Worm (Caenorhabditis elegans) whole organism, L1 larva: ENCODE measurements around the gene ttm-2.

Experiments used
- C16A3.4 ChIP-seq: fragments of 150-350 bp; optimal IDR thresholded peaks from 2 replicates; lab custom pipeline; 2014; ENCODE audit warnings: missing biosample characterization, missing genetic modification characterization
- C34B4.2 ChIP-seq: sonication (generic microtip); optimal IDR thresholded peaks from 2 replicates; lab custom pipeline; 2017; ENCODE audit warnings: mild to moderate bottlenecking, missing genetic modification characterization, missing compliant biosample characterization
- F16B12.6 ChIP-seq: fragments of 150-350 bp; optimal IDR thresholded peaks from 2 replicates; lab custom pipeline; 2014; ENCODE audit warnings: missing biosample characterization, missing genetic modification characterization
- Y116A8C.19 ChIP-seq: sonication (generic microtip); optimal IDR thresholded peaks from 2 replicates; lab custom pipeline; 2016; ENCODE audit warnings: missing compliant biosample characterization, missing genetic modification characterization, borderline replicate concordance
- aha-1 ChIP-seq: fragments of 150-350 bp; optimal IDR thresholded peaks from 2 replicates; lab custom pipeline; 2014; ENCODE audit warnings: missing biosample characterization, missing genetic modification characterization
- alr-1 ChIP-seq: fragments of 200-800 bp; sonication (Bioruptor generic); optimal IDR thresholded peaks from 2 replicates; lab custom pipeline; 2018; ENCODE audit warnings: borderline replicate concordance, mild to moderate bottlenecking, missing genetic modification characterization, missing compliant biosample characterization
- aly-2 ChIP-seq: fragments of 150-350 bp; optimal IDR thresholded peaks from 2 replicates; lab custom pipeline; 2014; ENCODE audit warnings: missing biosample characterization, missing genetic modification characterization
- ceh-82 ChIP-seq, 3 experiments: fragments of 150-350 bp in 1 of 3; sonication (generic microtip) in 2 of 3; optimal IDR thresholded peaks; 2 replicates each; lab custom pipeline; 2014 to 2017; ENCODE audit warnings: missing biosample characterization in 3 of 3, missing genetic modification characterization in 3 of 3
- ceh-88 ChIP-seq: fragments of 200-800 bp; sonication (Bioruptor generic); IDR thresholded peaks from 2 replicates; pipeline ENCODE4 v1.3.6; 2022; ENCODE audit warnings: missing genetic modification characterization, missing compliant biosample characterization
- ceh-90 ChIP-seq: sonication (generic microtip); optimal IDR thresholded peaks from 2 replicates; lab custom pipeline; 2016; ENCODE audit warnings: missing genetic modification characterization, missing compliant biosample characterization
- egl-27 ChIP-seq, 2 experiments: fragments of 150-350 bp in 1 of 2; sonication (generic microtip); optimal IDR thresholded peaks; 3 replicates each; lab custom pipeline; 2017 to 2018; ENCODE audit warnings: missing biosample characterization in 2 of 2, missing genetic modification characterization in 2 of 2, missing genetic modification reagents in 2 of 2
- elt-2 ChIP-seq: sonication (generic microtip); optimal IDR thresholded peaks from 2 replicates; lab custom pipeline; 2016; ENCODE audit warnings: missing genetic modification characterization, mild to moderate bottlenecking, inconsistent platforms, missing compliant biosample characterization, missing genetic modification reagents
- elt-3 ChIP-seq, 6 experiments: fragments of 150-350 bp in 1 of 6; sonication (generic microtip); optimal IDR thresholded peaks; 2 replicates each; lab custom pipeline; 2017 to 2018; ENCODE audit warnings: missing biosample characterization in 6 of 6, missing genetic modification characterization in 6 of 6, inconsistent platforms in 1 of 6
- fkh-4 ChIP-seq: sonication (generic microtip); optimal IDR thresholded peaks from 2 replicates; lab custom pipeline; 2016; ENCODE audit warnings: missing compliant biosample characterization, missing genetic modification characterization, borderline replicate concordance
- grh-1 ChIP-seq: fragments of 200-800 bp; sonication (Bioruptor generic); IDR thresholded peaks from 2 replicates; pipeline ENCODE4 v1.3.6; 2022; ENCODE audit warnings: missing genetic modification reagents, missing genetic modification characterization, missing compliant biosample characterization
- hlh-17 ChIP-seq: fragments of 200-800 bp; sonication (Bioruptor generic); optimal IDR thresholded peaks from 2 replicates; lab custom pipeline; 2018; ENCODE audit warnings: missing genetic modification characterization, mild to moderate bottlenecking, missing compliant biosample characterization, moderate library complexity, borderline replicate concordance
- hpl-2 ChIP-seq: fragments of 150-350 bp; optimal IDR thresholded peaks from 2 replicates; lab custom pipeline; 2014; ENCODE audit warnings: missing biosample characterization, missing genetic modification reagents, missing genetic modification characterization
- jun-1 ChIP-seq: fragments of 150-350 bp; optimal IDR thresholded peaks from 2 replicates; lab custom pipeline; 2014; ENCODE audit warnings: missing biosample characterization, missing genetic modification reagents, missing genetic modification characterization
- lin-13 ChIP-seq: fragments of 150-350 bp; optimal IDR thresholded peaks from 2 replicates; lab custom pipeline; 2014; ENCODE audit warnings: missing biosample characterization, missing genetic modification reagents, missing genetic modification characterization
- lin-14 ChIP-seq: fragments of 200-800 bp; sonication (Bioruptor generic); optimal IDR thresholded peaks from 2 replicates; lab custom pipeline; 2018; ENCODE audit warnings: mild to moderate bottlenecking, missing genetic modification characterization, moderate library complexity, missing compliant biosample characterization
- lin-15B ChIP-seq: fragments of 150-350 bp; sonication (generic microtip); optimal IDR thresholded peaks from 3 replicates; lab custom pipeline; 2014; ENCODE audit warnings: missing biosample characterization, missing genetic modification characterization
- lsy-2 ChIP-seq, 2 experiments: fragments of 150-350 bp; optimal IDR thresholded peaks; 2 replicates each; lab custom pipeline; 2014; ENCODE audit warnings: missing biosample characterization in 2 of 2, missing genetic modification characterization in 2 of 2
- mef-2 ChIP-seq: fragments of 150-350 bp; optimal IDR thresholded peaks from 2 replicates; lab custom pipeline; 2014; ENCODE audit warnings: missing biosample characterization, missing genetic modification characterization
- nhr-12 ChIP-seq: sonication (generic microtip); optimal IDR thresholded peaks from 2 replicates; lab custom pipeline; 2017; ENCODE audit warnings: missing biosample characterization, missing genetic modification characterization
- nhr-19 ChIP-seq: fragments of 200-800 bp; sonication (Bioruptor generic); conservative IDR thresholded peaks from 2 replicates; pipeline ENCODE4 v1.3.6; 2022; ENCODE audit warnings: missing genetic modification characterization, missing compliant biosample characterization
- nhr-20 ChIP-seq: sonication (generic microtip); optimal IDR thresholded peaks from 2 replicates; lab custom pipeline; 2016; ENCODE audit warnings: mild to moderate bottlenecking, missing genetic modification characterization, missing compliant biosample characterization
- nhr-237 ChIP-seq: fragments of 150-350 bp; optimal IDR thresholded peaks from 2 replicates; lab custom pipeline; 2014; ENCODE audit warnings: missing biosample characterization, missing genetic modification characterization
- nhr-28 ChIP-seq: fragments of 150-350 bp; optimal IDR thresholded peaks from 2 replicates; lab custom pipeline; 2014; ENCODE audit warnings: missing biosample characterization, missing genetic modification characterization
- nhr-71 ChIP-seq: sonication (generic microtip); optimal IDR thresholded peaks from 2 replicates; lab custom pipeline; 2016; ENCODE audit warnings: mild to moderate bottlenecking, missing genetic modification characterization, moderate library complexity, missing compliant biosample characterization
- nhr-77 ChIP-seq: fragments of 150-350 bp; optimal IDR thresholded peaks from 2 replicates; lab custom pipeline; 2014; ENCODE audit warnings: missing biosample characterization, missing genetic modification characterization
- nhr-84 ChIP-seq: sonication (generic microtip); optimal IDR thresholded peaks from 2 replicates; lab custom pipeline; 2017; ENCODE audit warnings: missing biosample characterization, missing genetic modification characterization
- pag-3 ChIP-seq: sonication (generic microtip); optimal IDR thresholded peaks from 2 replicates; lab custom pipeline; 2017; ENCODE audit warnings: missing genetic modification characterization, mild to moderate bottlenecking, missing compliant biosample characterization, antibody characterized with exemption, borderline replicate concordance; ENCODE audit not compliant: insufficient read depth
- snu-23 ChIP-seq: sonication (generic microtip); optimal IDR thresholded peaks from 2 replicates; lab custom pipeline; 2016; ENCODE audit warnings: missing genetic modification characterization, missing compliant biosample characterization
- sox-4 ChIP-seq: sonication (generic microtip); optimal IDR thresholded peaks from 2 replicates; lab custom pipeline; 2016; ENCODE audit warnings: missing genetic modification characterization, missing compliant biosample characterization
- sup-37 ChIP-seq: fragments of 200-800 bp; sonication (Bioruptor generic); optimal IDR thresholded peaks from 2 replicates; lab custom pipeline; 2018; ENCODE audit warnings: mild to moderate bottlenecking, missing genetic modification characterization, missing compliant biosample characterization
- swsn-7 ChIP-seq: sonication (generic microtip); optimal IDR thresholded peaks from 2 replicates; lab custom pipeline; 2016; ENCODE audit warnings: missing genetic modification characterization, missing compliant biosample characterization
- tbx-2 ChIP-seq: sonication (generic microtip); optimal IDR thresholded peaks from 2 replicates; lab custom pipeline; 2016; ENCODE audit warnings: missing genetic modification characterization, missing compliant biosample characterization
- unc-130 ChIP-seq: fragments of 150-350 bp; optimal IDR thresholded peaks from 2 replicates; lab custom pipeline; 2017; ENCODE audit warnings: missing biosample characterization, missing genetic modification characterization, inconsistent platforms
- vab-15 ChIP-seq: sonication (generic microtip); optimal IDR thresholded peaks from 2 replicates; lab custom pipeline; 2017; ENCODE audit warnings: missing genotype, mild to moderate bottlenecking, missing genetic modification characterization, missing compliant biosample characterization
- zag-1 ChIP-seq: fragments of 150-350 bp; optimal IDR thresholded peaks from 2 replicates; lab custom pipeline; 2014; ENCODE audit warnings: missing biosample characterization, missing genetic modification characterization
- zip-4 ChIP-seq: fragments of 200-800 bp; sonication (Bioruptor generic); optimal IDR thresholded peaks from 2 replicates; lab custom pipeline; 2018; ENCODE audit warnings: mild to moderate bottlenecking, missing genetic modification characterization, moderate library complexity, missing compliant biosample characterization
- ztf-11 ChIP-seq, 2 experiments: sonication (generic microtip); optimal IDR thresholded peaks; 2 replicates each; lab custom pipeline; 2016 to 2017; ENCODE audit warnings: missing genetic modification characterization in 2 of 2, missing biosample characterization in 1 of 2, missing compliant biosample characterization in 1 of 2
- ztf-4 ChIP-seq: fragments of 150-350 bp; optimal IDR thresholded peaks from 2 replicates; lab custom pipeline; 2014; ENCODE audit warnings: missing biosample characterization, missing genetic modification characterization

The ttm-2 gene

DNA sequence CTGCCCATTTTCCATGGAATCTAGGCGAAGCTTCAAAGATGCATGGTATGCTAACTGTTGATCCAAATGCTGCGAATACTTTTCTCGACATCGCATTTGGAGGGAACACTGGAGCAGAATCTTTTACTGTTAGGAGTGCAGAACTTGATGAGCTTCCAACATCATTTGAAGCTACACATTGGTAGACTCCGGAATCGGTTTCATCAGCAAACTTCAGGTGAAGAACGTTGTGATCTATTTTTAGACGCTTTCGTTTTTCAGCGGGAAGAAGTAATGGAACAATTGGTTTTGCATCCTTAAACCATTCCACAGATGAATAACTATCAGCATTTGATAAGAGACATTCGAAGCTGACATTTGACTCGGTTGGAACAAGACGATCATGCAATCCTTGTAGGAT lies 34.3 kb upstream of the ttm-2 start:
- no peak for TF ChIP-seq lin-14
- TF ChIP-seq zip-4 = no peak
- no peak for TF ChIP-seq nhr-237
- no peak for TF ChIP-seq C34B4.2 (tag; lab: Kevin White, UChicago)
- TF ChIP-seq F16B12.6 (tag; lab: Kevin White, UChicago) = no peak

- TF ChIP-seq F16B12.6 (tag; lab: Kevin White, UChicago) (no peak), nhr-237 (no peak), C16A3.4 (no peak), grh-1 (GFP tag; lab: Robert Waterston, UW) (no peak)
These were observed 30.9 kb upstream of the ttm-2 start, which contains the start of gene C33F10.14 for ce11 chrII:4797071-4797470. C33F10.14 (plus strand) TSS chrII:4797371.

DNA sequence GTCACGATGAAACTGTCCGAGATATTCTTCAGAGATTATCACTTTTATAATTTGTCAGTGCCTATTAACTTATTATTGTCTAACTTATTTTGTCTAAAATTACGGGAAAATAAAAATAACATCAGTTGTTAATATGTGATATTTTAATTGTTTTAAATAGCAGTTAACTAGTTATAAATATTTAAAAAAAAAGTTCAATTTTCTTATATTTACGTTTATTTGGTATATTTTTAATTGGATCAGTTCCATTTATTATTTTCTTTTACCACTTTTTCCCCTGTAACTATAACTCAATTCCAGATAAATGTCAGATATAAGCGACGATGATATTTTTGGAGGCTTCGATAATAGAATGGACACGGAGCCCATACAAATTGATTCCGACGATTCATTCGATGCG lies 29.3 kb upstream of the ttm-2 start, which contains the start of gene C33F10.4:
Gene C33F10.4, plus strand, starts transcription at position 301 of the 400 bp plus-strand sequence.
- TF ChIP-seq snu-23 (GFP tag; lab: Kevin White, UChicago) (no peak), elt-3 (tag; optimal IDR thresholded peaks at IDR 0.05; lab: Kevin White, UChicago) (no peak), nhr-28 (tag; lab: Kevin White, UChicago) (no peak), nhr-71 (tag; lab: Kevin White, UChicago) (no peak), sup-37 (GFP tag; lab: Kevin White, UChicago) (no peak), ceh-88 (GFP tag; lab: Robert Waterston, UW) (no peak), zag-1 (tag; lab: Kevin White, UChicago) (no peak), swsn-7 (no peak), pag-3 (no peak), nhr-12 (tag; lab: Kevin White, UChicago) (no peak), ceh-90 (tag; lab: Kevin White, UChicago) (no peak), alr-1 (no peak), lsy-2 (tag; optimal IDR thresholded peaks at IDR 0.05; lab: Kevin White, UChicago) (no peak), fkh-4 (tag; lab: Kevin White, UChicago) (no peak)
- TF ChIP-seq, all 84 proteins: peak for 0

- TF ChIP-seq ceh-88 (GFP tag; lab: Robert Waterston, UW) (no peak), vab-15 (tag; lab: Kevin White, UChicago) (no peak), nhr-237 (no peak)
These were observed 27.1 kb upstream of the ttm-2 start for ce11 chrII:4793320-4793719.

DNA sequence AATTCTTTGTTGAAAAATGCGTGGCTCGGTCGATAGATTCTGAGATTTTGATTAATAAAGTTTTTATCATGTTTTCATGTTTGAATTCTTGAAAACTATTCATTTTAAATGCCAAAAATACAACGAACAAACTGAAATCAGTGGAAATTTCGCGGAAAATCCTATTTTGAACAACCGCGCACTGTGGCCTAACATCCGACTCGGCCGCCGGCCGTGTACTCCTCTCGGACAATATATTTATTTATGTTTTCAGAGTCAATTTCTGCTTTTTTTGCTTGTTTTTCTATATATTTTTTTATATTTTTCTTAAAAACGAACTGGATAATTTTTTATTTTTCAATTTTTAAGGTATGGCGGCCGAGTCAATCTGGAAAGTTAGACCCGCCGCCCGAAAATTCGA lies 25.1 kb upstream of the ttm-2 start, which contains the start of gene F26G1.1:
Gene F26G1.1, plus strand, starts transcription at position 347 of the 400 bp plus-strand sequence.
- TF ChIP-seq snu-23 (GFP tag; lab: Kevin White, UChicago) = peak; percentile 66
- TF ChIP-seq lin-15B (tag; lab: Kevin White, UChicago) = no peak
- TF ChIP-seq unc-130 (tag; lab: Kevin White, UChicago) = peak; percentile 54
- TF ChIP-seq nhr-84 (tag; lab: Kevin White, UChicago) = no peak
- TF ChIP-seq alr-1 = no peak
- peak; percentile 29 to 53 (median 49) for TF ChIP-seq ceh-82 (tag; optimal IDR thresholded peaks at IDR 0.05; lab: Kevin White, UChicago)
- no peak for TF ChIP-seq zag-1 (tag; lab: Kevin White, UChicago)
- TF ChIP-seq ztf-11 (tag; optimal IDR thresholded peaks at IDR 0.05; lab: Kevin White, UChicago) = peak in 1 of 2 experiments; percentile 94
- TF ChIP-seq elt-3 (tag; optimal IDR thresholded peaks at IDR 0.05; lab: Kevin White, UChicago) = no peak
- no peak for TF ChIP-seq aly-2 (tag; lab: Kevin White, UChicago)
- TF ChIP-seq mef-2 (tag; lab: Kevin White, UChicago) = no peak
- TF ChIP-seq hlh-17 (GFP tag; lab: Kevin White, UChicago) = no peak
- TF ChIP-seq Y116A8C.19 (tag; lab: Kevin White, UChicago) = peak; percentile 64
- TF ChIP-seq grh-1 (GFP tag; lab: Robert Waterston, UW) = peak; percentile 79
- TF ChIP-seq nhr-77 (tag; lab: Kevin White, UChicago) = no peak
- TF ChIP-seq aha-1 (tag; lab: Kevin White, UChicago) = no peak
- peak; percentile 89 for TF ChIP-seq tbx-2 (tag; lab: Kevin White, UChicago)
- TF ChIP-seq jun-1 (tag; lab: Kevin White, UChicago) = no peak
- TF ChIP-seq ztf-4 (tag; lab: Kevin White, UChicago) = no peak
- TF ChIP-seq C16A3.4 = peak; percentile 12
- TF ChIP-seq vab-15 (tag; lab: Kevin White, UChicago) = no peak
- peak; percentile 84 for TF ChIP-seq sox-4 (tag; lab: Kevin White, UChicago)
- peak; percentile 80 for TF ChIP-seq nhr-19 (GFP tag; lab: Robert Waterston, UW)
- TF ChIP-seq elt-2 (tag; lab: Kevin White, UChicago) = peak; percentile 92
- TF ChIP-seq hpl-2 (GFP tag; lab: Kevin White, UChicago) = no peak
- no peak for TF ChIP-seq pag-3
- no peak for TF ChIP-seq egl-27 (tag; optimal IDR thresholded peaks at IDR 0.05; lab: Kevin White, UChicago)
- peak; percentile 65 for TF ChIP-seq lin-14
- TF ChIP-seq lin-13 = peak; percentile 2
- TF ChIP-seq nhr-20 (tag; lab: Kevin White, UChicago) = peak; percentile 75
